Worm (Caenorhabditis elegans) whole organism, L1 larva: ENCODE measurements around the gene bath-31.
A peak's percentile ranks its signal among the peaks of the same experiment; 100 is the strongest.

ENCODE experiments used
- C04F5.9 ChIP-seq: sonication (generic microtip); optimal IDR thresholded peaks from 2 replicates; lab custom pipeline; 2016; ENCODE audit warnings: missing genetic modification characterization, missing compliant biosample characterization
- C16A3.4 ChIP-seq: fragments of 150-350 bp; optimal IDR thresholded peaks from 2 replicates; lab custom pipeline; 2014; ENCODE audit warnings: missing biosample characterization, missing genetic modification characterization
- F16B12.6 ChIP-seq: fragments of 150-350 bp; optimal IDR thresholded peaks from 2 replicates; lab custom pipeline; 2014; ENCODE audit warnings: missing biosample characterization, missing genetic modification characterization
- aha-1 ChIP-seq: fragments of 150-350 bp; optimal IDR thresholded peaks from 2 replicates; lab custom pipeline; 2014; ENCODE audit warnings: missing biosample characterization, missing genetic modification characterization
- aly-2 ChIP-seq: fragments of 150-350 bp; optimal IDR thresholded peaks from 2 replicates; lab custom pipeline; 2014; ENCODE audit warnings: missing biosample characterization, missing genetic modification characterization
- blmp-1 ChIP-seq: fragments of 150-350 bp; optimal IDR thresholded peaks from 2 replicates; lab custom pipeline; 2014; ENCODE audit warnings: missing biosample characterization, missing genetic modification characterization
- ceh-63 ChIP-seq: fragments of 200-800 bp; sonication (Bioruptor generic); optimal IDR thresholded peaks from 2 replicates; lab custom pipeline; 2018; ENCODE audit warnings: mild to moderate bottlenecking, missing genetic modification characterization, missing compliant biosample characterization
- ceh-82 ChIP-seq, 3 experiments: fragments of 150-350 bp in 1 of 3; sonication (generic microtip) in 2 of 3; optimal IDR thresholded peaks; 2 replicates each; lab custom pipeline; 2014 to 2017; ENCODE audit warnings: missing biosample characterization in 3 of 3, missing genetic modification characterization in 3 of 3
- ceh-88 ChIP-seq: fragments of 200-800 bp; sonication (Bioruptor generic); IDR thresholded peaks from 2 replicates; pipeline ENCODE4 v1.3.6; 2022; ENCODE audit warnings: missing genetic modification characterization, missing compliant biosample characterization
- ces-1 ChIP-seq: fragments of 150-350 bp; optimal IDR thresholded peaks from 2 replicates; lab custom pipeline; 2014; ENCODE audit warnings: missing biosample characterization, missing genetic modification reagents, missing genetic modification characterization
- dpl-1 ChIP-seq, 3 experiments: fragments of 150-350 bp in 2 of 3; sonication (generic microtip) in 1 of 3; optimal IDR thresholded peaks; 2 replicates each; lab custom pipeline; 2014 to 2017; ENCODE audit warnings: missing biosample characterization in 3 of 3, missing genetic modification characterization in 3 of 3, missing genetic modification reagents in 3 of 3
- dsc-1 ChIP-seq: sonication (generic microtip); optimal IDR thresholded peaks from 2 replicates; lab custom pipeline; 2016; ENCODE audit warnings: mild to moderate bottlenecking, missing genetic modification characterization, missing compliant biosample characterization
- efl-3 ChIP-seq: fragments of 200-800 bp; sonication (Bioruptor generic); optimal IDR thresholded peaks from 2 replicates; lab custom pipeline; 2018; ENCODE audit warnings: mild to moderate bottlenecking, missing genetic modification characterization, missing compliant biosample characterization
- egl-27 ChIP-seq, 2 experiments: fragments of 150-350 bp in 1 of 2; sonication (generic microtip); optimal IDR thresholded peaks; 3 replicates each; lab custom pipeline; 2017 to 2018; ENCODE audit warnings: missing biosample characterization in 2 of 2, missing genetic modification characterization in 2 of 2, missing genetic modification reagents in 2 of 2
- ets-5 ChIP-seq: fragments of 200-800 bp; sonication (Bioruptor generic); IDR thresholded peaks from 2 replicates; pipeline ENCODE4 v1.3.6; 2022; ENCODE audit warnings: missing genetic modification characterization, missing compliant biosample characterization
- fkh-4 ChIP-seq: sonication (generic microtip); optimal IDR thresholded peaks from 2 replicates; lab custom pipeline; 2016; ENCODE audit warnings: missing compliant biosample characterization, missing genetic modification characterization, borderline replicate concordance
- fkh-8 ChIP-seq: sonication (generic microtip); optimal IDR thresholded peaks from 2 replicates; lab custom pipeline; 2016; ENCODE audit warnings: mild to moderate bottlenecking, missing genetic modification characterization, missing compliant biosample characterization
- grh-1 ChIP-seq: fragments of 200-800 bp; sonication (Bioruptor generic); IDR thresholded peaks from 2 replicates; pipeline ENCODE4 v1.3.6; 2022; ENCODE audit warnings: missing genetic modification reagents, missing genetic modification characterization, missing compliant biosample characterization
- hlh-4 ChIP-seq: sonication (generic microtip); optimal IDR thresholded peaks from 2 replicates; lab custom pipeline; 2016; ENCODE audit warnings: mild to moderate bottlenecking, missing genetic modification characterization, missing compliant biosample characterization
- isw-1 ChIP-seq: fragments of 200-800 bp; sonication (Bioruptor generic); IDR thresholded peaks from 2 replicates; pipeline ENCODE4 v1.3.6; 2022; ENCODE audit warnings: missing genetic modification characterization, missing compliant biosample characterization
- jun-1 ChIP-seq: fragments of 150-350 bp; optimal IDR thresholded peaks from 2 replicates; lab custom pipeline; 2014; ENCODE audit warnings: missing biosample characterization, missing genetic modification reagents, missing genetic modification characterization
- lin-13 ChIP-seq: fragments of 150-350 bp; optimal IDR thresholded peaks from 2 replicates; lab custom pipeline; 2014; ENCODE audit warnings: missing biosample characterization, missing genetic modification reagents, missing genetic modification characterization
- lin-14 ChIP-seq: fragments of 200-800 bp; sonication (Bioruptor generic); optimal IDR thresholded peaks from 2 replicates; lab custom pipeline; 2018; ENCODE audit warnings: mild to moderate bottlenecking, missing genetic modification characterization, moderate library complexity, missing compliant biosample characterization
- lin-39 ChIP-seq: fragments of 150-350 bp; optimal IDR thresholded peaks from 2 replicates; lab custom pipeline; 2014; ENCODE audit warnings: missing biosample characterization, missing genetic modification reagents, missing genetic modification characterization
- lsy-2 ChIP-seq, 2 experiments: fragments of 150-350 bp; optimal IDR thresholded peaks; 2 replicates each; lab custom pipeline; 2014; ENCODE audit warnings: missing biosample characterization in 2 of 2, missing genetic modification characterization in 2 of 2
- mab-9 ChIP-seq: fragments of 200-800 bp; sonication (Bioruptor generic); IDR thresholded peaks from 2 replicates; pipeline ENCODE4 v1.3.6; 2022; ENCODE audit warnings: missing genetic modification reagents, missing genetic modification characterization, missing compliant biosample characterization
- nhr-237 ChIP-seq: fragments of 150-350 bp; optimal IDR thresholded peaks from 2 replicates; lab custom pipeline; 2014; ENCODE audit warnings: missing biosample characterization, missing genetic modification characterization
- nhr-47 ChIP-seq: sonication (generic microtip); optimal IDR thresholded peaks from 2 replicates; lab custom pipeline; 2016; ENCODE audit warnings: mild to moderate bottlenecking, missing genetic modification characterization, moderate library complexity, missing compliant biosample characterization
- nhr-85 ChIP-seq: sonication (generic microtip); peaks from one replicate; lab custom pipeline; 2016; ENCODE audit warnings: missing genetic modification characterization, inconsistent platforms, missing compliant biosample characterization
- pax-3 ChIP-seq: fragments of 200-800 bp; sonication (Bioruptor generic); optimal IDR thresholded peaks from 2 replicates; lab custom pipeline; 2018; ENCODE audit warnings: mild to moderate bottlenecking, missing genetic modification characterization, moderate library complexity, missing compliant biosample characterization
- pqm-1 ChIP-seq: sonication (generic microtip); optimal IDR thresholded peaks from 3 replicates; lab custom pipeline; 2017; ENCODE audit warnings: missing biosample characterization, missing genetic modification characterization
- rnt-1 ChIP-seq: sonication (generic microtip); optimal IDR thresholded peaks from 2 replicates; lab custom pipeline; 2016; ENCODE audit warnings: mild to moderate bottlenecking, missing genetic modification characterization, moderate library complexity, missing compliant biosample characterization
- snpc-4 ChIP-seq: fragments of 150-350 bp; optimal IDR thresholded peaks from 2 replicates; lab custom pipeline; 2014; ENCODE audit warnings: missing biosample characterization, missing genetic modification characterization
- snu-23 ChIP-seq: sonication (generic microtip); optimal IDR thresholded peaks from 2 replicates; lab custom pipeline; 2016; ENCODE audit warnings: missing genetic modification characterization, missing compliant biosample characterization
- tbx-2 ChIP-seq: sonication (generic microtip); optimal IDR thresholded peaks from 2 replicates; lab custom pipeline; 2016; ENCODE audit warnings: missing genetic modification characterization, missing compliant biosample characterization
- tlp-1 ChIP-seq: fragments of 150-350 bp; optimal IDR thresholded peaks from 2 replicates; lab custom pipeline; 2014; ENCODE audit warnings: missing biosample characterization, missing genetic modification characterization
- unc-30 ChIP-seq: sonication (generic microtip); optimal IDR thresholded peaks from 2 replicates; lab custom pipeline; 2017; ENCODE audit warnings: missing biosample characterization, missing genetic modification characterization
- unc-86 ChIP-seq: sonication (generic microtip); optimal IDR thresholded peaks from 2 replicates; lab custom pipeline; 2016; ENCODE audit warnings: missing genetic modification characterization, missing compliant biosample characterization
- xbp-1 ChIP-seq: sonication (generic microtip); optimal IDR thresholded peaks from 2 replicates; lab custom pipeline; 2016; ENCODE audit warnings: missing genetic modification characterization, missing compliant biosample characterization
- zag-1 ChIP-seq: fragments of 150-350 bp; optimal IDR thresholded peaks from 2 replicates; lab custom pipeline; 2014; ENCODE audit warnings: missing biosample characterization, missing genetic modification characterization
- zip-4 ChIP-seq: fragments of 200-800 bp; sonication (Bioruptor generic); optimal IDR thresholded peaks from 2 replicates; lab custom pipeline; 2018; ENCODE audit warnings: mild to moderate bottlenecking, missing genetic modification characterization, moderate library complexity, missing compliant biosample characterization
- ztf-4 ChIP-seq: fragments of 150-350 bp; optimal IDR thresholded peaks from 2 replicates; lab custom pipeline; 2014; ENCODE audit warnings: missing biosample characterization, missing genetic modification characterization

The bath-31 gene

ce11 chrII:3711047-3711446, 20.7 kb upstream of the bath-31 start, which contains the start of gene fbxc-53:
Gene fbxc-53 (plus strand): TSS chrII:3711291.
- TF ChIP-seq rnt-1 (no peak), ztf-4 (no peak), lin-39 (no peak), efl-3 (GFP tag; lab: Kevin White, UChicago) (no peak), pax-3 (no peak), fkh-8 (tag; lab: Kevin White, UChicago) (peak; percentile 45), snpc-4 (tag; lab: Kevin White, UChicago) (no peak), C04F5.9 (no peak), ceh-82 (tag; optimal IDR thresholded peaks at IDR 0.05; lab: Kevin White, UChicago) (no peak), dsc-1 (tag; lab: Kevin White, UChicago) (peak; percentile 77), hlh-4 (tag; lab: Kevin White, UChicago) (no peak), ces-1 (GFP tag; lab: Kevin White, UChicago) (no peak), unc-86 (tag; lab: Kevin White, UChicago) (no peak), C16A3.4 (tag; lab: Kevin White, UChicago) (no peak)

- TF ChIP-seq dpl-1 (GFP tag; optimal IDR thresholded peaks at IDR 0.05; lab: Kevin White, UChicago) (no peak), pqm-1 (no peak), tlp-1 (tag; lab: Kevin White, UChicago) (no peak)
These were observed 17.2 kb upstream of the bath-31 start, which contains the start of gene srh-100 for ce11 chrII:3714595-3714994. Gene srh-100 (minus strand): TSS chrII:3714695.

- TF ChIP-seq pqm-1 (no peak), aly-2 (tag; lab: Kevin White, UChicago) (no peak), ceh-88 (GFP tag; lab: Robert Waterston, UW) (no peak), xbp-1 (tag; lab: Kevin White, UChicago) (no peak), jun-1 (tag; lab: Kevin White, UChicago) (no peak), ceh-82 (tag; optimal IDR thresholded peaks at IDR 0.05; lab: Kevin White, UChicago) (no peak), ceh-63 (GFP tag; lab: Kevin White, UChicago) (no peak), isw-1 (GFP tag; lab: Robert Waterston, UW) (no peak), lin-14 (GFP tag; lab: Kevin White, UChicago) (no peak), blmp-1 (tag; lab: Kevin White, UChicago) (no peak)
These were observed 15.3 kb upstream of the bath-31 start, which contains the start of gene srh-99 for ce11 chrII:3716455-3716854. Gene srh-99 (minus strand): TSS chrII:3716555.

- TF ChIP-seq zip-4 (GFP tag; lab: Kevin White, UChicago) (no peak), lsy-2 (tag; optimal IDR thresholded peaks at IDR 0.05; lab: Kevin White, UChicago) (no peak), xbp-1 (tag; lab: Kevin White, UChicago) (no peak), snu-23 (no peak), tlp-1 (tag; lab: Kevin White, UChicago) (no peak), mab-9 (no peak), grh-1 (GFP tag; lab: Robert Waterston, UW) (no peak), F16B12.6 (tag; lab: Kevin White, UChicago) (no peak), aha-1 (tag; lab: Kevin White, UChicago) (no peak), unc-30 (tag; lab: Kevin White, UChicago) (no peak), ceh-82 (tag; optimal IDR thresholded peaks at IDR 0.05; lab: Kevin White, UChicago) (no peak), nhr-85 (tag; lab: Kevin White, UChicago) (no peak)
These were observed 14.8 kb upstream of the bath-31 start, which contains the start of gene fbxc-52 for ce11 chrII:3716961-3717360. Gene fbxc-52 (plus strand): TSS chrII:3717261.

ce11 chrII:3721016-3721415, 10.8 kb upstream of the bath-31 start, which contains the start of gene C46E10.3:
Gene C46E10.3 (plus strand): TSS chrII:3721316.
- TF ChIP-seq tbx-2 (no peak), fkh-4 (tag; lab: Kevin White, UChicago) (no peak), mab-9 (no peak), lin-13 (GFP tag; lab: Kevin White, UChicago) (no peak), nhr-47 (tag; lab: Kevin White, UChicago) (no peak), egl-27 (tag; optimal IDR thresholded peaks at IDR 0.05; lab: Kevin White, UChicago) (no peak), nhr-237 (tag; lab: Kevin White, UChicago) (no peak), zag-1 (tag; lab: Kevin White, UChicago) (no peak), lin-14 (GFP tag; lab: Kevin White, UChicago) (no peak), aha-1 (tag; lab: Kevin White, UChicago) (no peak), ets-5 (GFP tag; lab: Robert Waterston, UW) (no peak), ces-1 (GFP tag; lab: Kevin White, UChicago) (no peak), ceh-88 (GFP tag; lab: Robert Waterston, UW) (no peak), dsc-1 (tag; lab: Kevin White, UChicago) (no peak)
